Fruit fly (Drosophila melanogaster) whole organism, prepupa: ENCODE results near the gene CG8001.

Experiments
- CG3032 ChIP-seq: fragments of 200-800 bp; optimal IDR thresholded peaks from 2 replicates; lab custom pipeline; 2019; ENCODE audit warnings: missing biosample characterization, mild to moderate bottlenecking, missing genetic modification characterization, moderate library complexity
- CG34406 ChIP-seq: fragments of 200-800 bp; sonication (Bioruptor generic); optimal IDR thresholded peaks from 3 replicates; lab custom pipeline; 2016; ENCODE audit warnings: missing biosample characterization, missing genetic modification characterization
- CG6163 ChIP-seq: fragments of 200-800 bp; sonication (Bioruptor generic); IDR thresholded peaks from 3 replicates; pipeline ENCODE4 v1.3.6; 2022; ENCODE audit warnings: missing biosample characterization, missing genetic modification characterization
- CG8119 ChIP-seq: fragments of 200-800 bp; sonication (Bioruptor generic); IDR thresholded peaks from 3 replicates; pipeline ENCODE4 v1.3.6; 2022; ENCODE audit warnings: missing biosample characterization, missing genetic modification characterization
- Ets96B ChIP-seq: fragments of 200-800 bp; optimal IDR thresholded peaks from 2 replicates; lab custom pipeline; 2019; ENCODE audit warnings: missing biosample characterization, mild to moderate bottlenecking, missing genetic modification characterization, moderate library complexity
- Hr38 ChIP-seq: sonication (Bioruptor generic); optimal IDR thresholded peaks from 2 replicates; lab custom pipeline; 2016; ENCODE audit warnings: missing biosample characterization, missing genetic modification characterization
- net ChIP-seq: fragments of 200-800 bp; sonication (Bioruptor generic); optimal IDR thresholded peaks from 3 replicates; lab custom pipeline; 2016; ENCODE audit warnings: missing biosample characterization, missing genetic modification characterization
- vri ChIP-seq: fragments of 200-800 bp; sonication (Bioruptor generic); optimal IDR thresholded peaks from 3 replicates; lab custom pipeline; 2016; ENCODE audit warnings: missing biosample characterization, mild to moderate bottlenecking, missing genetic modification characterization

Gene CG8001

dm6 chr3L:1808631-1809030, 52.7 kb downstream of the CG8001 start (continued):
- TF ChIP-seq CG34406 (GFP tag; lab: Kevin White, UChicago) (peak; percentile 80), vri (GFP tag; lab: Kevin White, UChicago) (no peak), CG3032 (tag; lab: Kevin White, UChicago) (peak; percentile 84), CG8119 (GFP tag; lab: Robert Waterston, UW) (peak; percentile 86), Ets96B (peak; percentile 86), net (GFP tag; lab: Kevin White, UChicago) (peak; percentile 84), Hr38 (no peak), CG6163 (GFP tag; lab: Robert Waterston, UW) (peak; percentile 93)
